Worm (Caenorhabditis elegans) whole organism, L1 larva: ENCODE data around the gene ZK470.1.

Source experiments
- C04F5.9 ChIP-seq: sonication (generic microtip); optimal IDR thresholded peaks from 2 replicates; lab custom pipeline; 2016; ENCODE audit warnings: missing genetic modification characterization, missing compliant biosample characterization
- C34B4.2 ChIP-seq: sonication (generic microtip); optimal IDR thresholded peaks from 2 replicates; lab custom pipeline; 2017; ENCODE audit warnings: mild to moderate bottlenecking, missing genetic modification characterization, missing compliant biosample characterization
- F16B12.6 ChIP-seq: fragments of 150-350 bp; optimal IDR thresholded peaks from 2 replicates; lab custom pipeline; 2014; ENCODE audit warnings: missing biosample characterization, missing genetic modification characterization
- Y116A8C.19 ChIP-seq: sonication (generic microtip); optimal IDR thresholded peaks from 2 replicates; lab custom pipeline; 2016; ENCODE audit warnings: missing compliant biosample characterization, missing genetic modification characterization, borderline replicate concordance
- ama-1 ChIP-seq: fragments of 150-350 bp; optimal IDR thresholded peaks from 2 replicates; lab custom pipeline; 2014
- blmp-1 ChIP-seq: fragments of 150-350 bp; optimal IDR thresholded peaks from 2 replicates; lab custom pipeline; 2014; ENCODE audit warnings: missing biosample characterization, missing genetic modification characterization
- ceh-63 ChIP-seq: fragments of 200-800 bp; sonication (Bioruptor generic); optimal IDR thresholded peaks from 2 replicates; lab custom pipeline; 2018; ENCODE audit warnings: mild to moderate bottlenecking, missing genetic modification characterization, missing compliant biosample characterization
- ceh-8 ChIP-seq: fragments of 200-800 bp; sonication (Bioruptor generic); optimal IDR thresholded peaks from 2 replicates; lab custom pipeline; 2018; ENCODE audit warnings: mild to moderate bottlenecking, missing genetic modification characterization, moderate library complexity, missing compliant biosample characterization
- ceh-82 ChIP-seq, 3 experiments: fragments of 150-350 bp in 1 of 3; sonication (generic microtip) in 2 of 3; optimal IDR thresholded peaks; 2 replicates each; lab custom pipeline; 2014 to 2017; ENCODE audit warnings: missing biosample characterization in 3 of 3, missing genetic modification characterization in 3 of 3
- ceh-90 ChIP-seq: sonication (generic microtip); optimal IDR thresholded peaks from 2 replicates; lab custom pipeline; 2016; ENCODE audit warnings: missing genetic modification characterization, missing compliant biosample characterization
- ces-1 ChIP-seq: fragments of 150-350 bp; optimal IDR thresholded peaks from 2 replicates; lab custom pipeline; 2014; ENCODE audit warnings: missing biosample characterization, missing genetic modification reagents, missing genetic modification characterization
- dpl-1 ChIP-seq, 3 experiments: fragments of 150-350 bp in 2 of 3; sonication (generic microtip) in 1 of 3; optimal IDR thresholded peaks; 2 replicates each; lab custom pipeline; 2014 to 2017; ENCODE audit warnings: missing biosample characterization in 3 of 3, missing genetic modification characterization in 3 of 3, missing genetic modification reagents in 3 of 3
- efl-1 ChIP-seq, 4 experiments: fragments of 150-350 bp; optimal IDR thresholded peaks in 3 of 4; peaks in 1 of 4; 1 replicate in 1 of 4; 2 replicates in 3 of 4; lab custom pipeline; 2014; ENCODE audit warnings: missing biosample characterization in 2 of 4, missing genetic modification characterization in 2 of 4, missing genetic modification reagents in 2 of 4
- egl-13 ChIP-seq: sonication (generic microtip); optimal IDR thresholded peaks from 2 replicates; lab custom pipeline; 2016; ENCODE audit warnings: missing genotype, missing genetic modification reagents, missing genetic modification characterization, missing compliant biosample characterization
- elt-3 ChIP-seq, 6 experiments: fragments of 150-350 bp in 1 of 6; sonication (generic microtip); optimal IDR thresholded peaks; 2 replicates each; lab custom pipeline; 2017 to 2018; ENCODE audit warnings: missing biosample characterization in 6 of 6, missing genetic modification characterization in 6 of 6, inconsistent platforms in 1 of 6
- ets-5 ChIP-seq: fragments of 200-800 bp; sonication (Bioruptor generic); IDR thresholded peaks from 2 replicates; pipeline ENCODE4 v1.3.6; 2022; ENCODE audit warnings: missing genetic modification characterization, missing compliant biosample characterization
- fkh-10 ChIP-seq: sonication (generic microtip); optimal IDR thresholded peaks from 2 replicates; lab custom pipeline; 2017; ENCODE audit warnings: missing biosample characterization, missing genetic modification reagents, missing genetic modification characterization
- fkh-4 ChIP-seq: sonication (generic microtip); optimal IDR thresholded peaks from 2 replicates; lab custom pipeline; 2016; ENCODE audit warnings: missing compliant biosample characterization, missing genetic modification characterization, borderline replicate concordance
- grh-1 ChIP-seq: fragments of 200-800 bp; sonication (Bioruptor generic); IDR thresholded peaks from 2 replicates; pipeline ENCODE4 v1.3.6; 2022; ENCODE audit warnings: missing genetic modification reagents, missing genetic modification characterization, missing compliant biosample characterization
- irx-1 ChIP-seq: sonication (generic microtip); optimal IDR thresholded peaks from 2 replicates; lab custom pipeline; 2016; ENCODE audit warnings: missing genetic modification characterization, missing compliant biosample characterization
- isw-1 ChIP-seq: fragments of 200-800 bp; sonication (Bioruptor generic); IDR thresholded peaks from 2 replicates; pipeline ENCODE4 v1.3.6; 2022; ENCODE audit warnings: missing genetic modification characterization, missing compliant biosample characterization
- lin-15B ChIP-seq: fragments of 150-350 bp; sonication (generic microtip); optimal IDR thresholded peaks from 3 replicates; lab custom pipeline; 2014; ENCODE audit warnings: missing biosample characterization, missing genetic modification characterization
- lin-35 ChIP-seq, 2 experiments: fragments of 150-350 bp; optimal IDR thresholded peaks; 2 replicates each; lab custom pipeline; 2014; ENCODE audit warnings: missing biosample characterization in 2 of 2, missing genetic modification characterization in 2 of 2, missing genetic modification reagents in 2 of 2
- lin-39 ChIP-seq: fragments of 150-350 bp; optimal IDR thresholded peaks from 2 replicates; lab custom pipeline; 2014; ENCODE audit warnings: missing biosample characterization, missing genetic modification reagents, missing genetic modification characterization
- lir-3 ChIP-seq: sonication (generic microtip); optimal IDR thresholded peaks from 2 replicates; lab custom pipeline; 2016; ENCODE audit warnings: mild to moderate bottlenecking, missing genetic modification characterization, moderate library complexity, missing compliant biosample characterization; ENCODE audit not compliant: poor library complexity
- lsy-2 ChIP-seq, 2 experiments: fragments of 150-350 bp; optimal IDR thresholded peaks; 2 replicates each; lab custom pipeline; 2014; ENCODE audit warnings: missing biosample characterization in 2 of 2, missing genetic modification characterization in 2 of 2
- mdl-1 ChIP-seq, 2 experiments: fragments of 150-350 bp; optimal IDR thresholded peaks; 2 replicates each; lab custom pipeline; 2014 to 2017; ENCODE audit warnings: missing biosample characterization in 2 of 2, missing genetic modification characterization in 2 of 2, inconsistent platforms in 1 of 2
- mef-2 ChIP-seq: fragments of 150-350 bp; optimal IDR thresholded peaks from 2 replicates; lab custom pipeline; 2014; ENCODE audit warnings: missing biosample characterization, missing genetic modification characterization
- mep-1 ChIP-seq: fragments of 150-350 bp; optimal IDR thresholded peaks from 2 replicates; lab custom pipeline; 2014; ENCODE audit warnings: missing biosample characterization, missing genetic modification characterization
- nhr-12 ChIP-seq: sonication (generic microtip); optimal IDR thresholded peaks from 2 replicates; lab custom pipeline; 2017; ENCODE audit warnings: missing biosample characterization, missing genetic modification characterization
- nhr-19 ChIP-seq: fragments of 200-800 bp; sonication (Bioruptor generic); conservative IDR thresholded peaks from 2 replicates; pipeline ENCODE4 v1.3.6; 2022; ENCODE audit warnings: missing genetic modification characterization, missing compliant biosample characterization
- nhr-20 ChIP-seq: sonication (generic microtip); optimal IDR thresholded peaks from 2 replicates; lab custom pipeline; 2016; ENCODE audit warnings: mild to moderate bottlenecking, missing genetic modification characterization, missing compliant biosample characterization
- nhr-71 ChIP-seq: sonication (generic microtip); optimal IDR thresholded peaks from 2 replicates; lab custom pipeline; 2016; ENCODE audit warnings: mild to moderate bottlenecking, missing genetic modification characterization, moderate library complexity, missing compliant biosample characterization
- nhr-77 ChIP-seq: fragments of 150-350 bp; optimal IDR thresholded peaks from 2 replicates; lab custom pipeline; 2014; ENCODE audit warnings: missing biosample characterization, missing genetic modification characterization
- nhr-85 ChIP-seq: sonication (generic microtip); peaks from one replicate; lab custom pipeline; 2016; ENCODE audit warnings: missing genetic modification characterization, inconsistent platforms, missing compliant biosample characterization
- nhr-90 ChIP-seq: sonication (generic microtip); optimal IDR thresholded peaks from 2 replicates; lab custom pipeline; 2016; ENCODE audit warnings: mild to moderate bottlenecking, missing genetic modification characterization, missing compliant biosample characterization; ENCODE audit not compliant: poor library complexity
- pag-3 ChIP-seq: sonication (generic microtip); optimal IDR thresholded peaks from 2 replicates; lab custom pipeline; 2017; ENCODE audit warnings: missing genetic modification characterization, mild to moderate bottlenecking, missing compliant biosample characterization, antibody characterized with exemption, borderline replicate concordance; ENCODE audit not compliant: insufficient read depth
- pax-3 ChIP-seq: fragments of 200-800 bp; sonication (Bioruptor generic); optimal IDR thresholded peaks from 2 replicates; lab custom pipeline; 2018; ENCODE audit warnings: mild to moderate bottlenecking, missing genetic modification characterization, moderate library complexity, missing compliant biosample characterization
- skn-1 ChIP-seq: fragments of 150-350 bp; optimal IDR thresholded peaks from 2 replicates; lab custom pipeline; 2014; ENCODE audit warnings: missing biosample characterization, missing genetic modification characterization
- snu-23 ChIP-seq: sonication (generic microtip); optimal IDR thresholded peaks from 2 replicates; lab custom pipeline; 2016; ENCODE audit warnings: missing genetic modification characterization, missing compliant biosample characterization
- sup-37 ChIP-seq: fragments of 200-800 bp; sonication (Bioruptor generic); optimal IDR thresholded peaks from 2 replicates; lab custom pipeline; 2018; ENCODE audit warnings: mild to moderate bottlenecking, missing genetic modification characterization, missing compliant biosample characterization
- swsn-7 ChIP-seq: sonication (generic microtip); optimal IDR thresholded peaks from 2 replicates; lab custom pipeline; 2016; ENCODE audit warnings: missing genetic modification characterization, missing compliant biosample characterization
- tbx-2 ChIP-seq: sonication (generic microtip); optimal IDR thresholded peaks from 2 replicates; lab custom pipeline; 2016; ENCODE audit warnings: missing genetic modification characterization, missing compliant biosample characterization
- unc-30 ChIP-seq: sonication (generic microtip); optimal IDR thresholded peaks from 2 replicates; lab custom pipeline; 2017; ENCODE audit warnings: missing biosample characterization, missing genetic modification characterization
- zag-1 ChIP-seq: fragments of 150-350 bp; optimal IDR thresholded peaks from 2 replicates; lab custom pipeline; 2014; ENCODE audit warnings: missing biosample characterization, missing genetic modification characterization
- zip-4 ChIP-seq: fragments of 200-800 bp; sonication (Bioruptor generic); optimal IDR thresholded peaks from 2 replicates; lab custom pipeline; 2018; ENCODE audit warnings: mild to moderate bottlenecking, missing genetic modification characterization, moderate library complexity, missing compliant biosample characterization
- ztf-11 ChIP-seq, 2 experiments: sonication (generic microtip); optimal IDR thresholded peaks; 2 replicates each; lab custom pipeline; 2016 to 2017; ENCODE audit warnings: missing genetic modification characterization in 2 of 2, missing biosample characterization in 1 of 2, missing compliant biosample characterization in 1 of 2
- ztf-4 ChIP-seq: fragments of 150-350 bp; optimal IDR thresholded peaks from 2 replicates; lab custom pipeline; 2014; ENCODE audit warnings: missing biosample characterization, missing genetic modification characterization

Gene ZK470.1

ce11 chrX:4186656-4187055, 23.2 kb downstream of the ZK470.1 start, which contains the start of gene mrp-6:
Gene mrp-6, minus strand, starts transcription at chrX:4186756.
- TF ChIP-seq ceh-90 (tag; lab: Kevin White, UChicago) (no peak), ama-1 (lab: Kevin White, UChicago) (no peak)

DNA sequence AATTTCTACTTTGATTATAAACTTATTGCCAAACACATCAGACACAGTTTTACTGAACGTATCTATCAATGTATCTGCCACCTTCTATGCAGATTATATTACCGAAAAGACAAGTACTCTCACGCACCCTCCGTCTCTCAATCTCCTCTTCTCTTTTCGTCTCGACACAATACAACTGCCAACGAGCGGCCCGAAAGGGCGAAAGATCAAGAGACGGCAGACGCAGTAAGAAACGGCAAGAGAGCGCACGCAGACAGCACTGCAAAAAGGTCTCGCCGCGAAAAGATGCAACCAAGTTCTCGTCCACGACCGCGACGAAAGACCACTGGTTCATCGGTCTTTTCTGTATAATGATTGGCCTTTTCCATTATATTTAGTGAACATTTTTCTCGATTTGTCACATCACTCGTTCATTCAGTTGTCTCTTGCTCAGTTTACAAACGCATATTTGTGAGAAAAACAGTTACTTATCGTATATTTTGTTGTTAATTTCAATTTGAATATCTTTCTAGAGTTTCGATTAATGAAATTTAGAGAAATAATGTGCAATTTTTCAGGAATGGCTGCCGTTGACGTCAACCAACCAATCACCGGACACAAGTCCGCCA, 27.1 kb downstream of the ZK470.1 start, which contains the start of gene vha-12:
TSS of gene vha-12 (plus strand) at position 558 of the 608 bp plus-strand sequence.
- TF ChIP-seq lir-3 (tag; lab: Kevin White, UChicago) (peak; percentile 59), ets-5 (no peak), swsn-7 (tag; lab: Kevin White, UChicago) (peak; percentile 94), sup-37 (GFP tag; lab: Kevin White, UChicago) (peak; percentile 3), ztf-4 (tag; lab: Kevin White, UChicago) (peak; percentile 78), grh-1 (peak; percentile 91), lin-15B (tag; lab: Kevin White, UChicago) (peak; percentile 51), ztf-11 (tag; optimal IDR thresholded peaks at IDR 0.05; lab: Kevin White, UChicago) (peak in 1 of 2 experiments; percentile 70), isw-1 (GFP tag; lab: Robert Waterston, UW) (peak; percentile 90), irx-1 (peak; percentile 65), nhr-19 (GFP tag; lab: Robert Waterston, UW) (peak; percentile 90), ceh-63 (no peak), fkh-10 (GFP tag; lab: Kevin White, UChicago) (peak; percentile 83), nhr-12 (tag; lab: Kevin White, UChicago) (no peak), mep-1 (tag; lab: Kevin White, UChicago) (peak; percentile 86), nhr-85 (tag; lab: Kevin White, UChicago) (peak; percentile 96), lin-35 (GFP tag; optimal IDR thresholded peaks at IDR 0.05; lab: Kevin White, UChicago) (peak; percentile 77 to 88), mef-2 (tag; lab: Kevin White, UChicago) (peak; percentile 71), skn-1 (peak; percentile 87), dpl-1 (GFP tag; optimal IDR thresholded peaks at IDR 0.05; lab: Kevin White, UChicago) (peak; percentile 63 to 74 (median 68)), snu-23 (peak; percentile 95), lin-39 (peak; percentile 65), ceh-8 (GFP tag; lab: Kevin White, UChicago) (peak; percentile 14), mdl-1 (tag; optimal IDR thresholded peaks at IDR 0.05; lab: Kevin White, UChicago) (peak in 1 of 2 experiments; percentile 89), nhr-77 (tag; lab: Kevin White, UChicago) (peak; percentile 89), zag-1 (tag; lab: Kevin White, UChicago) (no peak), F16B12.6 (tag; lab: Kevin White, UChicago) (peak; percentile 31), unc-30 (tag; lab: Kevin White, UChicago) (no peak), egl-13 (tag; lab: Kevin White, UChicago) (peak; percentile 75), lsy-2 (tag; optimal IDR thresholded peaks at IDR 0.05; lab: Kevin White, UChicago) (peak; percentile 87 to 90), ceh-82 (tag; optimal IDR thresholded peaks at IDR 0.05; lab: Kevin White, UChicago) (peak; percentile 81 to 96 (median 94)), ama-1 (lab: Kevin White, UChicago) (peak; percentile 44), C34B4.2 (tag; lab: Kevin White, UChicago) (no peak), ces-1 (GFP tag; lab: Kevin White, UChicago) (no peak), nhr-20 (peak; percentile 96), Y116A8C.19 (tag; lab: Kevin White, UChicago) (no peak), elt-3 (tag; optimal IDR thresholded peaks at IDR 0.05; lab: Kevin White, UChicago) (peak in 4 of 6 experiments; percentile 19 to 86 (median 79)), C04F5.9 (tag; lab: Kevin White, UChicago) (peak; percentile 41), efl-1 (optimal IDR thresholded peaks at IDR 0.05; lab: Kevin White, UChicago) (peak; percentile 81 to 93), efl-1 (GFP tag; optimal IDR thresholded peaks at IDR 0.05 in 1 of 2; lab: Kevin White, UChicago) (peak; percentile 60 to 96), pag-3 (tag; lab: Kevin White, UChicago) (peak; percentile 76), nhr-71 (tag; lab: Kevin White, UChicago) (peak; percentile 96), zip-4 (GFP tag; lab: Kevin White, UChicago) (peak; percentile 48), fkh-4 (tag; lab: Kevin White, UChicago) (no peak), pax-3 (tag; lab: Kevin White, UChicago) (peak; percentile 73), nhr-90 (tag; lab: Kevin White, UChicago) (peak; percentile 92), blmp-1 (tag; lab: Kevin White, UChicago) (peak; percentile 80), tbx-2 (tag; lab: Kevin White, UChicago) (peak; percentile 95)
